Fruit fly (Drosophila melanogaster): ENCODE results near the gene Eip74EF.

The Eip74EF gene

DNA sequence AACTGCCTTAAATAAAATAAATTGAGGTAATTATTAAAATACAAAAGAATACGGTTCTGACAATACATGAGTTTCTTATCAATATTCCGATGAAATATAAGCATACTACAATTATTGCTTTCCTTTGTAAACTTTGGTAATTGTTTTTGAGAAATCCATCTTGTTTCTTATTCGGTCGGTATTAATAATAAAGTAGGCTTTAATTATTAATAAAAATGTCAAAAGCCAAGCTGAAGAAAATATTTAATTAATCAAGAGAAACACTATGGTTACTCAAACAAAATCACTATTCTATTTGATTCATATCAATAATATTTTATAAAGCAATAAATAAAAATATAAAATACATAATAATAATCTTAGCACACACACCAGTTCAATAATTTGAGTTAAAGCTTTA lies 27.5 kb upstream of the Eip74EF start, which contains the start of gene CG43085:
Gene CG43085 (minus strand): TSS at position 101 of the 400 bp plus-strand sequence.
- TF ChIP-seq CG8159 (tag; optimal IDR thresholded peaks at IDR 0.05) (no peak), CG10348 (GFP tag; IDR thresholded peaks at IDR 0.05) (no peak), EcR (GFP tag; optimal IDR thresholded peaks at IDR 0.05) (no peak), CG15710 (tag; optimal IDR thresholded peaks at IDR 0.05) (no peak), Pif1A (GFP tag; optimal IDR thresholded peaks at IDR 0.05) (no peak), CG12605 (GFP tag; IDR thresholded peaks at IDR 0.05) (no peak), CG9948 (tag; optimal IDR thresholded peaks at IDR 0.05) (no peak), CG13204 (GFP tag; optimal IDR thresholded peaks at IDR 0.05) (no peak), D1 (tag; optimal IDR thresholded peaks at IDR 0.05) (no peak)

DNA sequence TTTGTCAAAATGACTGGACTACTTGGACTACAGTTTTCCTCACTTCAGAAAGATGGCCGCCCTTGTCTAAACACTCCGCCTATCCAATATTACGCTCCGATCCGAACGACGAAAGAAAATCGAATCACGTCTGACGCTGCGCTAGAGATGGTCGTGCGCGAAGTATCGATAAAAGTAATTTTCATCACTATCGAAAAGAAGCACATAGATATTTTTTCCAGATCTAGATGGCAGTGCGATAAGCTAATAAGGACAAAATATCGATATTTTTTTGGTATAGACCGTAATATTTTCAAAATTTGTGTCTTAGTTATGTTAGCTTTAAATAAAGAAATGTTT lies 25.8 kb upstream of the Eip74EF start, which contains the start of gene Pep:
Gene Pep (minus strand): TSS at position 131 of the 339 bp plus-strand sequence.
- TF ChIP-seq CG13204 (GFP tag; optimal IDR thresholded peaks at IDR 0.05), result no peak
- no peak for TF ChIP-seq Pif1A (GFP tag; optimal IDR thresholded peaks at IDR 0.05)
- TF ChIP-seq CG10348 (GFP tag; IDR thresholded peaks at IDR 0.05), result no peak
- TF ChIP-seq Ets98B (GFP tag; IDR thresholded peaks at IDR 0.05), result peak; percentile 9; the same call in 1 of the 2 replicates
- peak; percentile 5 for TF ChIP-seq CG9948 (tag; optimal IDR thresholded peaks at IDR 0.05)
- TF ChIP-seq D1 (tag; optimal IDR thresholded peaks at IDR 0.05), result peak; percentile 51
- TF ChIP-seq CG17806 (tag; optimal IDR thresholded peaks at IDR 0.05), result peak; percentile 17
- 0 out of 2 replicates have a peak, but pooled peaks have one; percentile 23 for TF ChIP-seq CG12605 (GFP tag; IDR thresholded peaks at IDR 0.05)
- TF ChIP-seq CG15710 (tag; optimal IDR thresholded peaks at IDR 0.05), result peak; percentile 3

DNA sequence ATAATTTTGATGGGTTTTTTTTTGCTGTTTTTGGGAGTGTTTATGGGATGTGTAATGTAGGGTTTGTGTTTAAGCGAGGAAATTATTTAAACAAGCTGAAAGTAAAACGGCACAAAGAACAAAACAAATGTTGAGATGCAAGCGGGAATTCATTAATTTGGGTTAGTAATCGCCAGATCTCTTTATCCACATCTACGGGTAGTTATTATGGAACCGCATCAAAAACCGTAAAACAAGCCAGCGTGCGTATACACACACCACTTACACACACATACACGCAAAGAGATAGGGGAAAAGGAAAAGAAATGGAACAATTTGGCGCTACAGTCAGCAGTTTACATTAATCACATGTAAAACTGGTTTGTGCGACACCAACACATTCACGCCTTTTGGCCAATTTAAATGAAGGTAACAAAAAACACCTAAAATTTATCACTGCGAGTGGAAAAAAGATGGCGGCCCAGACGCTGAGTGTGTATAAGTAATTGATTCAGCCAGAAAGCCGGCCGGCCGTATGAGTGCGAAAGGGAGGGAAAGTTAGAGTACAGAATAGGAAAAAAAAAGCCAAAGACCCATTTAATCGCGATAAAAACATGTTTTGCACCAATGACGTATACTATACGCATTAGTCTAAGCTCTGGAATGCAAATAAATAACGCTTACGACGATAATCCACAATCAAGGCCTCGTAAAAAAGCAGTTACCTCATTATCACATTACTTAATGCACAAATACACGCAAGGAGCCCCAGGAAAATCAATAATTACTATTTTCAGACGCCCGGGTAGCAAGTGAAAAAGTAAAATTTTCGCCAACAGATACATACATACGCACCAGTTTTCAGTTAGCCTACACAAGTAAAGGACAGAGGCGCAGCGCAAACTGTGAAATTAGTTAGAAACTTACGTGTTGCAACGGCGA lies 25.1 kb upstream of the Eip74EF start:
- TF ChIP-seq EcR (GFP tag; optimal IDR thresholded peaks at IDR 0.05) (peak; percentile 43), Pif1B (GFP tag; optimal IDR thresholded peaks at IDR 0.05) (no peak), CG10348 (GFP tag; IDR thresholded peaks at IDR 0.05) (no peak), CG15710 (tag; optimal IDR thresholded peaks at IDR 0.05) (no peak), Ets98B (GFP tag; IDR thresholded peaks at IDR 0.05) (0 out of 2 replicates have a peak, but pooled peaks have one; percentile 5), fd96Ca (GFP tag; IDR thresholded peaks at IDR 0.05) (no peak), CG17806 (tag; optimal IDR thresholded peaks at IDR 0.05) (no peak), CG32121 (GFP tag; IDR thresholded peaks at IDR 0.05) (peak; percentile 22; the same call in 1 of the 2 replicates), CG14655 (GFP tag; optimal IDR thresholded peaks at IDR 0.05) (no peak), D1 (tag; optimal IDR thresholded peaks at IDR 0.05) (no peak), gl (tag; optimal IDR thresholded peaks at IDR 0.05) (peak; percentile 28), Pif1A (GFP tag; optimal IDR thresholded peaks at IDR 0.05) (no peak)

DNA sequence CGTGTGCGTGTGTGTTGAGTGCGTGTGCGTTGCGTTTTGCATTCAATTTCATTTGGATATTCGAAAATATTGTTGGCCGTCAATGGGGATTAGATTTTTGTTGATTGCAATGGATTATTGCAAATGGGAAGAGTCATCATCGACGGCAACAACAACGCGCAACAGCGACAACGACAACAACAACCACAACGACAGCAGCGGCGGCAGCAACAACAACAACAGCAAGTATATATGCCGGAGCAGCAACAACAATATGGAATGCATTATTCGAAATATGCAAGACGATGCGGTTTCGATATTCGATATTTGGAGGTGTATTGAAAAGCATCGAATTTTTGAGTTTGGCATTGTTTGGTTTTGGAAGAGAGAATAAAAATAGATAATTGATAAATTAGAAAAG lies 22.9 kb upstream of the Eip74EF start:
- no peak for TF ChIP-seq fd96Ca (GFP tag; IDR thresholded peaks at IDR 0.05)
- no peak for TF ChIP-seq CG4496 (GFP tag; IDR thresholded peaks at IDR 0.05)
- TF ChIP-seq CG8159 (tag; optimal IDR thresholded peaks at IDR 0.05), result no peak
- no peak for TF ChIP-seq CG12605 (GFP tag; IDR thresholded peaks at IDR 0.05)
- no peak for TF ChIP-seq Ets98B (GFP tag; IDR thresholded peaks at IDR 0.05)
- no peak for TF ChIP-seq CG10348 (GFP tag; IDR thresholded peaks at IDR 0.05)
- TF ChIP-seq Snoo (tag; optimal IDR thresholded peaks at IDR 0.05), result no peak
- TF ChIP-seq CG34367 (tag; optimal IDR thresholded peaks at IDR 0.05), result no peak
- TF ChIP-seq CG8301 (tag; optimal IDR thresholded peaks at IDR 0.05), result no peak
- no peak for TF ChIP-seq D1 (tag; optimal IDR thresholded peaks at IDR 0.05)
- TF ChIP-seq EcR (GFP tag; optimal IDR thresholded peaks at IDR 0.05), result no peak

DNA sequence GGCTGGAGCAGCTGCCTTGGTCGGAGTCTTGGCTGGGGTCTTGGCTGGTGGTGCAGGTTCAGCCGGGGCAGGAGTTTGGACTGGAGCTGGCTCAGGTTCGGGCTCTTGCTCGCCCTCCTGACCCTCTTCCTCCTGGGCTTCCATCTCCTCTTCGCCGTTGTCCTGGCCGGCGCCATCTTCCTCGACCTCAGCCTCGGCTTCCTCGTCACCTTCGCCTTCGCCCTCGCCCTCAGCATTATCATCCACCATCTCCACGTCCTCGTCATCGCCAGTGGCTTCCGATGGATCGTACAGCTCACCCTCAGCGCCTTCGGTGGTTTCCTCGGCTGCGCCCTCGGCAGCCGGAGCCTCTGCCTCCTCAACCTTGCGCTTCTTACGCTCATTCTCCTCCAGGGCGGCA lies 19.5 kb upstream of the Eip74EF start:
- no peak for TF ChIP-seq Ets98B (GFP tag; IDR thresholded peaks at IDR 0.05)
- no peak for TF ChIP-seq gl (tag; optimal IDR thresholded peaks at IDR 0.05)
- TF ChIP-seq CG34367 (tag; optimal IDR thresholded peaks at IDR 0.05), result no peak
- no peak for TF ChIP-seq Pif1A (GFP tag; optimal IDR thresholded peaks at IDR 0.05)
- TF ChIP-seq Pif1B (GFP tag; optimal IDR thresholded peaks at IDR 0.05), result no peak
- no peak for TF ChIP-seq CG9948 (tag; optimal IDR thresholded peaks at IDR 0.05)
- TF ChIP-seq Snoo (tag; optimal IDR thresholded peaks at IDR 0.05), result no peak
- no peak for TF ChIP-seq rn (GFP tag; IDR thresholded peaks at IDR 0.05)
- no peak for TF ChIP-seq CG12605 (GFP tag; IDR thresholded peaks at IDR 0.05)
- no peak for TF ChIP-seq CG13204 (GFP tag; optimal IDR thresholded peaks at IDR 0.05)

DNA sequence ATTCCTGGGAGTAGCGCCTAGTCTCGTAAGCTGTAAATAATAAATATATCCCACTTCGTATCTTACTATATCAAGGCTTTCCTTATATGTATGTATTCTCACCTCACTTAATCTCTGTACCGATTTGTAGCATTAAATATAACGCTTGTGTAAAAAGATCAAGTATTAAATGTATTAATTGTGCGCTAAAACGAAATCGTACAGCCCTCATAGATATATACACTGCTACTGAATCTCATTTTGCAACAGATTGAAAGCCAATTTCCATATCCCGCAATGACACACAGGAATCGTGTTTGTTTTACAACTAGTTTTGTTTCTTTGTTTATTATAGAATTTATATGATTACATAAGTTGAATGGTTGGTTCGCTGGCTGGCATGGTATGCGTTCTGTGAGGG lies 18.7 kb upstream of the Eip74EF start:
- TF ChIP-seq EcR (GFP tag; optimal IDR thresholded peaks at IDR 0.05) (peak; percentile 23), Pif1B (GFP tag; optimal IDR thresholded peaks at IDR 0.05) (no peak)

DNA sequence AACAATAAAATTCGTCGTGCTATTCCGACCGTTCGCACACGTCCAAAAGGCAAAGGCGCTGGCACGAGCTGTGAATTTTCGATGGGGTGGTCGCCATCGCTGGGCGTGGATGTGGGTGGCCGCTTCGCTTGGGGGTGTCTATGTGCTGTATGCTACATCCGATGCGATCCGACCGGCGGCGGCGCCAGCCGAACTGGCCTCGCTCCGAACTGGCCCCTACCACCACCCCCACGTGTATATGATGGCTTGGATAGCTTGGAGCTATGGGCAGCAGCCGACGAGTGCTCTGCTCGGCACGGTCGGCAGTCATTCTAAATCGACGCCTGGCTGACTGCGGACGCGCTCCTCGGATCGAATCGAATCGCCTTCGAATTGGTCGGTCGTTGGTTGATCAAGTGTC lies 14.0 kb upstream of the Eip74EF start, which contains the start of gene CG7497:
Gene CG7497 (plus strand): TSS at position 308 of the 400 bp plus-strand sequence.
- TF ChIP-seq CG32121 (GFP tag; IDR thresholded peaks at IDR 0.05), result peak; percentile 75
- TF ChIP-seq Ets98B (GFP tag; IDR thresholded peaks at IDR 0.05), result no peak; the same call in 1 of the 2 replicates
- peak; percentile 52 for TF ChIP-seq CG4496 (GFP tag; IDR thresholded peaks at IDR 0.05)
- peak; percentile 39 for TF ChIP-seq CG13204 (GFP tag; optimal IDR thresholded peaks at IDR 0.05)
